Fruit fly (Drosophila melanogaster): ENCODE results near the gene Aldh7A1.

Gene Aldh7A1

DNA sequence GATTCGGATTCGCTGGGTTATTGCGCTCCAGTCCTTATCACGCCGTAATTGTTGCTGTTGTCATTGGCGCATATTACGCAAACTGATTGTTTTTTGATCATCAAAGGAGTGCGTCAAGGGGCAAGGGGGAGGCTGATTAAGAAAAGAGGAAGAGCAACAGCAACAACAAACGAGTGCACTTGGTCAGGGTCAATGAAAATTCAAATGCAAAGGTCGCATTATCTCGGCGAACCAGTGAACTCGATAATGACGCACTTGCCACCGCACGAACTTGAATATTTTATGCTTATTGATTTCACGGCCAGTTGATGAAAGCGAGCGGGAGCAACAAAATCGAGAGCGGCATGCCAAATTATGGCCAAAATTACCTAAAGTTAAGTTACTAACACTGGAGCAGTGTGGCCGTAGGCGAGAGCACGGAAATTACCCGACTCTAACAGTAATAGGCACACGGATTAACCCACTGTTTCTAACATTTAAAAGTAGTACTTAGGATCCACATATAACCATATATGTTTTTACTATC is 8.4 kb downstream of the Aldh7A1 start, which contains the start of gene nes (continued):
- TF ChIP-seq cyc (GFP tag; optimal IDR thresholded peaks at IDR 0.05) = peak; percentile 22
- TF ChIP-seq Eip75B (GFP tag; optimal IDR thresholded peaks at IDR 0.05) = peak; percentile 47
- TF ChIP-seq dac (GFP tag; optimal IDR thresholded peaks at IDR 0.05) = no peak
- no peak for TF ChIP-seq CG10669 (GFP tag; optimal IDR thresholded peaks at IDR 0.05)
- no peak for TF ChIP-seq lz (GFP tag; optimal IDR thresholded peaks at IDR 0.05)
- TF ChIP-seq Sox102F (GFP tag; optimal IDR thresholded peaks at IDR 0.05) = no peak
- TF ChIP-seq esn (GFP tag; optimal IDR thresholded peaks at IDR 0.05) = no peak
- peak; percentile 100 for TF ChIP-seq vri (GFP tag; optimal IDR thresholded peaks at IDR 0.05)
- no peak for TF ChIP-seq Ets96B (tag; optimal IDR thresholded peaks at IDR 0.05)
- no peak for TF ChIP-seq Sox15 (GFP tag; optimal IDR thresholded peaks at IDR 0.05)
- no peak for TF ChIP-seq CG32006 (GFP tag; optimal IDR thresholded peaks at IDR 0.05)
- TF ChIP-seq CG8319 (GFP tag; optimal IDR thresholded peaks at IDR 0.05) = no peak
- no peak for TF ChIP-seq fkh (GFP tag; optimal IDR thresholded peaks at IDR 0.05)
- no peak for TF ChIP-seq CG3032 (tag; optimal IDR thresholded peaks at IDR 0.05)
- no peak for TF ChIP-seq ss (GFP tag; optimal IDR thresholded peaks at IDR 0.05)
- no peak for TF ChIP-seq achi (GFP tag; optimal IDR thresholded peaks at IDR 0.05)
- no peak for TF ChIP-seq CG7368 (GFP tag; optimal IDR thresholded peaks at IDR 0.05)

DNA sequence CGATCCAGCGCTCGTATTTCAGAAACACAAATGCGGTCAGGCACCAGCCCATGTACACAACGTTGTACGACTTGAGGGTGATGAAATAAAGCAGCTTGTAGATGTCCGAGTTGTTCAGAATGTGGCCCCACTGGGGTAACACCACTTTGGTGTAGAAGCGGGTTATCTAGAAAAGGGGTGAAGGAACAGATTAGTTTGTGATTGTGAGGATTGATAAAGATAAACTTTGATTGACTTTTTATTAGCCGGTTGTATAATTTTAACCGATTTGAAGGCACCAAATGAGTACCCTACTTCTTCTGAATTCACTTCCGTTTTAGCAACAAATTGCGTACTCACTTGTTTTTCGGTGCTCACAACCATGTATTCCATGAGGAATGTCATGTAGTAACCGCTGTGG is 10.5 kb downstream of the Aldh7A1 start:
- TF ChIP-seq topi (GFP tag; optimal IDR thresholded peaks at IDR 0.05) = no peak
- no peak for TF ChIP-seq Eip93F (GFP tag; optimal IDR thresholded peaks at IDR 0.05)
- TF ChIP-seq CG9139 (GFP tag; optimal IDR thresholded peaks at IDR 0.05) = no peak
- TF ChIP-seq CG3032 (tag; optimal IDR thresholded peaks at IDR 0.05) = no peak
- no peak for TF ChIP-seq Ets96B (tag; optimal IDR thresholded peaks at IDR 0.05)
- TF ChIP-seq Gug (GFP tag; IDR thresholded peaks at IDR 0.05) = no peak
- TF ChIP-seq CG11762 (GFP tag; optimal IDR thresholded peaks at IDR 0.05; ENCODE audit: insufficient read depth) = no peak
- TF ChIP-seq fd59A (GFP tag; optimal IDR thresholded peaks at IDR 0.05) = no peak
- no peak for TF ChIP-seq Ets21C (GFP tag; optimal IDR thresholded peaks at IDR 0.05)
- TF ChIP-seq CG11902 (GFP tag; optimal IDR thresholded peaks at IDR 0.05) = no peak
- TF ChIP-seq Hr4 (GFP tag; optimal IDR thresholded peaks at IDR 0.05) = no peak
- TF ChIP-seq svp (GFP tag) = no peak
- TF ChIP-seq CG6276 (GFP tag; optimal IDR thresholded peaks at IDR 0.05) = no peak
- no peak for TF ChIP-seq OdsH (GFP tag; optimal IDR thresholded peaks at IDR 0.05)
- TF ChIP-seq CG10631 (GFP tag; optimal IDR thresholded peaks at IDR 0.05) = no peak
- TF ChIP-seq spab (GFP tag; optimal IDR thresholded peaks at IDR 0.05) = no peak
- TF ChIP-seq Met (GFP tag; optimal IDR thresholded peaks at IDR 0.05) = no peak
- no peak for TF ChIP-seq cyc (GFP tag; optimal IDR thresholded peaks at IDR 0.05)
- no peak for TF ChIP-seq CG3919 (GFP tag; optimal IDR thresholded peaks at IDR 0.05)
- TF ChIP-seq Sox102F (GFP tag; optimal IDR thresholded peaks at IDR 0.05) = no peak

DNA sequence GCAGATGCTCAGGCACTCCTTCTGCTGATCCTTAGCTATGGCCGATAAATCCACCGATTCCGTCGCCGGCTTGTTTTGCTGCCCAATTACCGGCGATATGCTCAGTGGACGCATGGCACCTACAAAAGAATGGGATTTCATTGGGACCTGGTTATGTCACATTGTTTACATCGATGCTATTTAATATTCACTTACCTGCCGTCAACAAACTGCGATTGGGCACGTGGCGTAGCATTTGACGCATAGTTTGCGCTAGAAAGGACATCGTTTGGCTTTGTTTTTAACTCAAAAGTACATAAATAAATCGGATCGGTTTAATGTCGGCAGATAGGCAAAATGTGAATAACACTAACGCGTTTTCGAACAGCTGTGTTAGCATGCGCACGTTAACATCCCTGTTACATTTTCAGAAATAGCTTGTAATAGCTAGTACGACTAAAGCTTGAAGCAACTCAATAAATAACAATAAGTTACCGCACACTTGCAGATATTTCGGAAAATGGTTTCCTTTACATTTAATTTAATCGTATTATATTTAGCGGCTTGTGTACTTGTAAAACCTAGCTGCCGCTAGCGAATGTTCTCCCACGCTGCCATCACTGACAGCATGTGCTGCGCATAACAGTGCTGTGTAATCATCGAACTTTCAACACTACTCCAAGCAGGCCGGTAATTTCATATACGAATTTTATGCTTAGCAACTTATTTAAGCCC is 13.8 kb downstream of the Aldh7A1 start, which contains the start of the genes mRpL21 and rept:
Gene mRpL21, minus strand, starts transcription at position 347 of the 714 bp plus-strand sequence.
Gene rept, plus strand, starts transcription at position 626 of the 714 bp plus-strand sequence.
- TF ChIP-seq OdsH (GFP tag; optimal IDR thresholded peaks at IDR 0.05) = peak; percentile 57
- TF ChIP-seq Hr4 (GFP tag; optimal IDR thresholded peaks at IDR 0.05) = no peak
- TF ChIP-seq CG6792 (GFP tag; optimal IDR thresholded peaks at IDR 0.05) = peak; percentile 57
- TF ChIP-seq CG7368 (GFP tag; optimal IDR thresholded peaks at IDR 0.05) = no peak
- TF ChIP-seq CG11294 (GFP tag; IDR thresholded peaks at IDR 0.05) = no peak
- TF ChIP-seq Hr38 (GFP tag; optimal IDR thresholded peaks at IDR 0.05) = no peak
- peak; percentile 49 for TF ChIP-seq fkh (GFP tag; optimal IDR thresholded peaks at IDR 0.05)
- TF ChIP-seq fd85E (GFP tag; optimal IDR thresholded peaks at IDR 0.05) = no peak
- TF ChIP-seq ss (GFP tag; optimal IDR thresholded peaks at IDR 0.05) = no peak
- no peak for TF ChIP-seq svp (GFP tag)
- peak; percentile 17 for TF ChIP-seq fd59A (GFP tag; optimal IDR thresholded peaks at IDR 0.05)
- TF ChIP-seq Sox15 (GFP tag; optimal IDR thresholded peaks at IDR 0.05) = no peak
- peak; percentile 61 for TF ChIP-seq CG3032 (tag; optimal IDR thresholded peaks at IDR 0.05)
- TF ChIP-seq topi (GFP tag; optimal IDR thresholded peaks at IDR 0.05) = peak; percentile 71
- TF ChIP-seq CG6163 (GFP tag; IDR thresholded peaks at IDR 0.05) = no peak; the same call in 2 of the 3 replicates
- no peak for TF ChIP-seq pdm3 (GFP tag; optimal IDR thresholded peaks at IDR 0.05)
- no peak for TF ChIP-seq salr (GFP tag; optimal IDR thresholded peaks at IDR 0.05)
- TF ChIP-seq acj6 (GFP tag; optimal IDR thresholded peaks at IDR 0.05) = peak; percentile 47
- no peak for TF ChIP-seq CG6276 (GFP tag; optimal IDR thresholded peaks at IDR 0.05)
- no peak for TF ChIP-seq Smox (GFP tag; optimal IDR thresholded peaks at IDR 0.05)
- no peak for TF ChIP-seq CG4318 (GFP tag; optimal IDR thresholded peaks at IDR 0.05)
- no peak for TF ChIP-seq Sox102F (GFP tag; optimal IDR thresholded peaks at IDR 0.05)
- TF ChIP-seq eg (GFP tag; IDR thresholded peaks at IDR 0.05) = no peak; the same call in 2 of the 3 replicates
- TF ChIP-seq dsx (GFP tag; optimal IDR thresholded peaks at IDR 0.05; ENCODE audit: poor library complexity, severe bottlenecking) = no peak
- peak; percentile 67 for TF ChIP-seq Met (GFP tag; optimal IDR thresholded peaks at IDR 0.05)
- TF ChIP-seq Hr39 (GFP tag; optimal IDR thresholded peaks at IDR 0.05) = peak; percentile 57

Data from whole organism, prepupa.